Worm (Caenorhabditis elegans) whole organism, mixed stage, embryonic: ENCODE data around the gene M03A1.8.
A peak's percentile ranks its signal among the peaks of the same experiment; 100 is the strongest.

Experiments used
- blmp-1 ChIP-seq: fragments of 150-350 bp; optimal IDR thresholded peaks from 2 replicates; lab custom pipeline; 2014; ENCODE audit warnings: missing biosample characterization, missing genetic modification characterization
- cnd-1 ChIP-seq: fragments of 200-800 bp; sonication (Bioruptor generic); optimal IDR thresholded peaks from 2 replicates; lab custom pipeline; 2018; ENCODE audit warnings: mild to moderate bottlenecking, missing genetic modification characterization, missing compliant biosample characterization
- elt-3 ChIP-seq: fragments of 150-350 bp; optimal IDR thresholded peaks from 2 replicates; lab custom pipeline; 2014; ENCODE audit warnings: missing biosample characterization, missing genetic modification characterization
- mep-1 ChIP-seq: fragments of 150-350 bp; optimal IDR thresholded peaks from 2 replicates; lab custom pipeline; 2017; ENCODE audit warnings: missing biosample characterization, missing genetic modification reagents, missing genetic modification characterization, inconsistent platforms
- nhr-76 ChIP-seq: sonication (generic microtip); optimal IDR thresholded peaks from 2 replicates; lab custom pipeline; 2017; ENCODE audit warnings: missing biosample characterization, missing genetic modification characterization
- pha-4 ChIP-seq: fragments of 150-350 bp; optimal IDR thresholded peaks from 2 replicates; lab custom pipeline; 2018; ENCODE audit warnings: missing biosample characterization, missing genetic modification reagents, missing genetic modification characterization
- snpc-4 ChIP-seq: fragments of 150-350 bp; optimal IDR thresholded peaks from 2 replicates; lab custom pipeline; 2014; ENCODE audit warnings: missing biosample characterization, missing genetic modification characterization
- unc-39 ChIP-seq: fragments of 150-350 bp; optimal IDR thresholded peaks from 2 replicates; lab custom pipeline; 2014; ENCODE audit warnings: missing biosample characterization, missing genetic modification characterization
- unc-62 ChIP-seq: fragments of 150-350 bp; optimal IDR thresholded peaks from 2 replicates; lab custom pipeline; 2014; ENCODE audit warnings: missing biosample characterization, missing genetic modification reagents, missing genetic modification characterization
- ztf-11 ChIP-seq: fragments of 150-350 bp; optimal IDR thresholded peaks from 2 replicates; lab custom pipeline; 2014; ENCODE audit warnings: missing biosample characterization, missing genetic modification characterization

DNA sequence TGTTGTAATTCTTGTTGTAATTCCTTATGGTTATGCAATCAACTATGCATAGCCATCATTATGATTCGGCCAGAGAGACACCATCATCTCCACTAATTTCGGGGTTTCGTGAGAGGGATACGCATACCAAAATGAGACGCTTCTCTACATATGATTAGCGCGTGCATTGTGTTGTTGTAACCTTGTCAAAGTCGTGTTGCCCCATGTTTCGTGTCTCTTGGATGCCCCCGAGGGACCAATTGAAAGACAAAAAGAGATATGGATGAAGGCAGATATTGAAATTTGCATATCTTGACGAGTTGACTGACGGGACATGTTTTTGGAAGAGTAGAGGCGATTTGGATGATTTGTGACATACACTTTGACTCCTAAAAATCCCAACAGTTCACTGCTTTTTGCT lies 19.2 kb downstream of the M03A1.8 start:
- TF ChIP-seq elt-3 (tag; lab: Kevin White, UChicago): no peak
- peak; percentile 65 for TF ChIP-seq unc-62 (GFP tag; lab: Kevin White, UChicago)
- TF ChIP-seq unc-39 (tag; lab: Kevin White, UChicago): no peak
- TF ChIP-seq blmp-1 (tag; lab: Kevin White, UChicago): no peak
- TF ChIP-seq pha-4 (tag; lab: Kevin White, UChicago): no peak
- no peak for TF ChIP-seq mep-1 (tag; lab: Kevin White, UChicago)
- TF ChIP-seq cnd-1: no peak
- no peak for TF ChIP-seq snpc-4 (tag; lab: Kevin White, UChicago)
- TF ChIP-seq nhr-76: no peak
- TF ChIP-seq ztf-11 (tag; lab: Kevin White, UChicago): peak; percentile 8
